Worm (Caenorhabditis elegans) whole organism, L4 larva: ENCODE data around the gene str-64.

ENCODE experiments used
- aly-2 ChIP-seq: sonication (generic microtip); optimal IDR thresholded peaks from 2 replicates; lab custom pipeline; 2018; ENCODE audit warnings: missing biosample characterization, missing genetic modification characterization
- ces-1 ChIP-seq: fragments of 150-350 bp; sonication (generic microtip); optimal IDR thresholded peaks from 4 replicates; lab custom pipeline; 2014; ENCODE audit warnings: missing biosample characterization, missing genetic modification reagents, missing genetic modification characterization
- ctbp-1 ChIP-seq: fragments of 200-800 bp; sonication (Bioruptor generic); IDR thresholded peaks from 2 replicates; pipeline ENCODE4 v1.3.6; 2022; ENCODE audit warnings: missing genetic modification reagents, missing genetic modification characterization, missing compliant biosample characterization
- egl-27 ChIP-seq: sonication (generic microtip); optimal IDR thresholded peaks from 3 replicates; lab custom pipeline; 2017; ENCODE audit warnings: missing biosample characterization, missing genetic modification reagents, missing genetic modification characterization
- fkh-10 ChIP-seq: fragments of 150-350 bp; optimal IDR thresholded peaks from 2 replicates; lab custom pipeline; 2014; ENCODE audit warnings: missing biosample characterization, missing genetic modification reagents, missing genetic modification characterization
- mes-2 ChIP-seq: sonication (generic microtip); optimal IDR thresholded peaks from 2 replicates; lab custom pipeline; 2016; ENCODE audit warnings: missing genotype, mild to moderate bottlenecking, missing genetic modification characterization, missing compliant biosample characterization; ENCODE audit not compliant: poor library complexity, severe bottlenecking
- ztf-11 ChIP-seq: fragments of 150-350 bp; optimal IDR thresholded peaks from 2 replicates; lab custom pipeline; 2014; ENCODE audit warnings: missing biosample characterization, missing genetic modification characterization

DNA sequence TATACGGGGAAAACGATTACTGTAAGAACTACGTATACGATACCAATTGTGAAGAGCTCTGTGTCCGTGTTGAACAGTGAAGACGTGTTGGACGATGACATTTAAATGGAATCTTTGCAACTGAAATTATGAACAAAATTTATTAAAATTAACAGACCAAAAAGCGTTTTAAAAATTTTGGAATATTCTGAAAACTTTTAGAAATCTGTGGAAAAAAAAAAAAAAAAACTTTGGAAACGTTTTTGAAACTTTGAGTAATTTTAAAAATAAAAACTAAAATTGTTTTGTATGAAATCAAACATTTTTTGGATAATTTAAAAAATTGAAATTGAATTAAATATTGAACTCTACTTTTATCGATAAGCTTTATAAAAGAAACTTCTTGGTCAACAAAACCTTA, 27.0 kb upstream of the str-64 start, which contains the start of gene srt-63:
- no peak for TF ChIP-seq egl-27
- no peak for TF ChIP-seq mes-2
- TF ChIP-seq aly-2 (tag; lab: Kevin White, UChicago), result no peak
- TF ChIP-seq ctbp-1 (GFP tag; lab: Robert Waterston, UW), result no peak
- TF ChIP-seq ces-1 (GFP tag; lab: Kevin White, UChicago), result no peak
- TF ChIP-seq ztf-11 (tag; lab: Kevin White, UChicago), result no peak
- TF ChIP-seq fkh-10 (GFP tag; lab: Kevin White, UChicago), result no peak
